Worm (Caenorhabditis elegans) whole organism, L4/young adult: ENCODE measurements around the gene gfm-1.

Source experiments
- W03F9.2 ChIP-seq: fragments of 150-350 bp; optimal IDR thresholded peaks from 2 replicates; lab custom pipeline; 2014; ENCODE audit warnings: missing biosample characterization, missing genetic modification characterization
- him-1 ChIP-seq: sonication (generic microtip); optimal IDR thresholded peaks from 2 replicates; lab custom pipeline; 2016; ENCODE audit warnings: missing genotype, missing genetic modification reagents, missing genetic modification characterization, missing compliant biosample characterization

ce11 chrII:13149965-13150364, 32.7 kb downstream of the gfm-1 start:
- TF ChIP-seq W03F9.2: no peak
- no peak for TF ChIP-seq him-1 (tag; lab: Kevin White, UChicago)
